Fruit fly (Drosophila melanogaster) S2 (cell line): ENCODE measurements around the gene CG15296.

ENCODE experiments used
- CG8478 ChIP-seq: fragments of >200 bp; optimal IDR thresholded peaks from 2 replicates; lab custom pipeline; 2018
- CTCF ChIP-seq, 2 experiments: fragments of >200 bp; optimal IDR thresholded peaks; 2 replicates each; lab custom pipeline; 2018

DNA sequence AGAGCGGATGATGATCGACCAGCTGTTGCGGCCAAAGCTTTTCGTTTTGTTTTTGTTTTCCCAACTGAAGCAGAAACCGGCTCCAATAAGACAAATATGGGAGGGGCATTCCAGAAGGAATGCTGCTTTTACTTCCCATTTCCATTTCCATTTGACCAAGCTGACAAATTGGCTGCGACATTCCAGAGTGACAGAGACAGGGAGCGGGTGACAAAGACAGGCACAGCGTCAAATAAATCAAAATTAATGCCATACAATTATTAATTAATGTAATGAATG, 18.6 kb downstream of the CG15296 start:
- TF ChIP-seq CTCF (optimal IDR thresholded peaks at IDR 0.05; lab: Kevin White, UChicago) (no peak), CG8478 (lab: Kevin White, UChicago) (no peak)
